Worm (Caenorhabditis elegans): Measurements from ENCODE around the gene Y32B12B.8.

Gene Y32B12B.8

DNA sequence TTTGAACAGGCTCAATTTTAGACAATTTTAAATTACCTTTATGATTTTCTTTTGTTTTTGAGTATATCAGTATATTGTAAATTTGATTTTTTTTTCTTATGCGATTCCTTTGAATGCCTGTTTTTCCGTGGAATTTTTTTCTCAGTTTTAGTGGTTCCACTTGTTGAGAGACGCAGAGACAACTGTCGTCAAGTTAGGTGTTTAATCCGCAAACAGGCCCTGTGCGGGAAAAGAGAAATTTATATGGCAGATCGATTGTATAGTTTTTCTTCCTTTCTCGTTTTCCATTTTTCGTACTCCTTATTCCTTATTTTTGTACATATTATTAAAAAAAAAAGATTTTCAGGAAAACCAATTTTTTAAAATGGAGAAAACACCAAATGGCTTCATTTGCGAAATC lies 36.3 kb upstream of the Y32B12B.8 start, which contains the start of gene F36D3.1 (continued):
- TF ChIP-seq nhr-77 (tag; optimal IDR thresholded peaks at IDR 0.05) (no peak), efl-1 (optimal IDR thresholded peaks at IDR 0.05) (peak; percentile 91 to 92), efl-1 (GFP tag; optimal IDR thresholded peaks at IDR 0.05 in 1 of 2) (peak; percentile 88 to 99), hlh-4 (tag; optimal IDR thresholded peaks at IDR 0.05) (no peak), tbx-2 (tag; optimal IDR thresholded peaks at IDR 0.05) (peak; percentile 28), sup-37 (GFP tag; optimal IDR thresholded peaks at IDR 0.05) (no peak), unc-62 (GFP tag; optimal IDR thresholded peaks at IDR 0.05) (no peak), nhr-20 (tag; optimal IDR thresholded peaks at IDR 0.05) (peak; percentile 22), C04F5.9 (tag; optimal IDR thresholded peaks at IDR 0.05) (no peak), lin-15B (tag; optimal IDR thresholded peaks at IDR 0.05) (peak; percentile 26), elt-3 (tag; optimal IDR thresholded peaks at IDR 0.05) (no peak), fkh-4 (tag; optimal IDR thresholded peaks at IDR 0.05; ENCODE audit: borderline replicate concordance) (no peak), sox-4 (tag; optimal IDR thresholded peaks at IDR 0.05) (no peak), ces-1 (GFP tag; optimal IDR thresholded peaks at IDR 0.05) (no peak), ztf-4 (tag; optimal IDR thresholded peaks at IDR 0.05) (no peak), skn-1 (tag; optimal IDR thresholded peaks at IDR 0.05) (peak; percentile 40), nhr-47 (tag; optimal IDR thresholded peaks at IDR 0.05) (peak; percentile 58), C34B4.2 (tag; optimal IDR thresholded peaks at IDR 0.05) (no peak), snu-23 (GFP tag; optimal IDR thresholded peaks at IDR 0.05) (peak; percentile 64), aly-2 (tag; optimal IDR thresholded peaks at IDR 0.05) (no peak), swsn-7 (tag; optimal IDR thresholded peaks at IDR 0.05) (peak; percentile 54), unc-86 (tag; optimal IDR thresholded peaks at IDR 0.05) (peak; percentile 7), isw-1 (GFP tag; IDR thresholded peaks at IDR 0.05) (no peak), elt-2 (tag; optimal IDR thresholded peaks at IDR 0.05) (no peak), nhr-11 (tag; optimal IDR thresholded peaks at IDR 0.05) (no peak), mdl-1 (tag; optimal IDR thresholded peaks at IDR 0.05) (no peak), zip-4 (GFP tag; optimal IDR thresholded peaks at IDR 0.05) (no peak), pqm-1 (tag; optimal IDR thresholded peaks at IDR 0.05) (no peak), nhr-76 (tag; optimal IDR thresholded peaks at IDR 0.05) (no peak), nhr-85 (tag) (no peak), ztf-11 (tag; optimal IDR thresholded peaks at IDR 0.05) (no peak), ceh-90 (tag; optimal IDR thresholded peaks at IDR 0.05) (no peak), nhr-19 (GFP tag; conservative IDR thresholded peaks at IDR 0.05) (peak; percentile 26; the same call in 1 of the 2 replicates), nhr-90 (tag; optimal IDR thresholded peaks at IDR 0.05; ENCODE audit: poor library complexity) (peak; percentile 15), sptf-1 (tag; optimal IDR thresholded peaks at IDR 0.05) (no peak), lin-13 (GFP tag; optimal IDR thresholded peaks at IDR 0.05) (peak; percentile 45), grh-1 (GFP tag; IDR thresholded peaks at IDR 0.05) (no peak), mef-2 (tag; optimal IDR thresholded peaks at IDR 0.05) (no peak), lsy-2 (tag; optimal IDR thresholded peaks at IDR 0.05) (peak; percentile 57 to 83)

DNA sequence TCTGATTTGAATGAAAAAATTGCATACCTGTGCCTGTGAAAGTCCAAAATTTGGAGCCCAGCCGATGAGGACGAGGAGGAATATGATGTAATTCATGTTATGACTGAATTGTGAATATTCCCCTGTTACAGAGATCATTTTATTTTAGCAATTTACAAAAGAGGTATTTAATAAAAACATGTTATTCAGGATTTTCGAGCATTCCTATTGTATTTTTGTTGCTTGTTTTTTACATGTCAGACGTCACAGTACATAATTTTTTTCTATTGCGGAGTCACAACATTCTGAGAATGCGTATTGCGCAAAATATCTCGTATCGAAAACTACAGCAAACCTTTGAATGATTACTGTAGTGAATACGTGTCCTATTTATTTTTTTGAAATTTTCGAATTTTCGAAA lies 32.1 kb upstream of the Y32B12B.8 start, which contains the start of gene F36D3.14:
Gene F36D3.14 (minus strand): TSS at position 101 of the 400 bp plus-strand sequence.
- TF ChIP-seq aha-1 (tag; optimal IDR thresholded peaks at IDR 0.05) = no peak
- TF ChIP-seq unc-130 (tag; optimal IDR thresholded peaks at IDR 0.05) = no peak
- no peak for TF ChIP-seq C34B4.2 (tag; optimal IDR thresholded peaks at IDR 0.05)
- no peak for TF ChIP-seq mab-9 (GFP tag; IDR thresholded peaks at IDR 0.05)
- TF ChIP-seq efl-1 (optimal IDR thresholded peaks at IDR 0.05) = no peak
- TF ChIP-seq efl-1 (GFP tag; optimal IDR thresholded peaks at IDR 0.05 in 1 of 2) = no peak
- TF ChIP-seq Y116A8C.19 (tag; optimal IDR thresholded peaks at IDR 0.05; ENCODE audit: borderline replicate concordance) = no peak
- TF ChIP-seq ets-5 (GFP tag; IDR thresholded peaks at IDR 0.05) = no peak
- no peak for TF ChIP-seq blmp-1 (tag; optimal IDR thresholded peaks at IDR 0.05)
- no peak for TF ChIP-seq lin-14 (GFP tag; optimal IDR thresholded peaks at IDR 0.05)
